Worm (Caenorhabditis elegans) whole organism, L3 larva: ENCODE measurements around the gene gcy-7.
A peak's percentile ranks its signal among the peaks of the same experiment; 100 is the strongest.

Experiments
- R02D3.7 ChIP-seq: fragments of 150-350 bp; optimal IDR thresholded peaks from 2 replicates; lab custom pipeline; 2014; ENCODE audit warnings: missing biosample characterization, missing genetic modification characterization
- ZK546.5 ChIP-seq: sonication (generic microtip); optimal IDR thresholded peaks from 2 replicates; lab custom pipeline; 2017; ENCODE audit warnings: missing biosample characterization, missing genetic modification characterization
- aly-2 ChIP-seq: fragments of 150-350 bp; optimal IDR thresholded peaks from 2 replicates; lab custom pipeline; 2014; ENCODE audit warnings: missing biosample characterization, missing genetic modification characterization
- ceh-16 ChIP-seq: sonication (generic microtip); optimal IDR thresholded peaks from 2 replicates; lab custom pipeline; 2017; ENCODE audit warnings: missing biosample characterization, missing genetic modification characterization
- ceh-28 ChIP-seq: fragments of 150-350 bp; optimal IDR thresholded peaks from 2 replicates; lab custom pipeline; 2014; ENCODE audit warnings: missing biosample characterization, missing genetic modification reagents, missing genetic modification characterization
- ceh-82 ChIP-seq: fragments of 150-350 bp; optimal IDR thresholded peaks from 2 replicates; lab custom pipeline; 2014; ENCODE audit warnings: missing biosample characterization, missing genetic modification characterization
- ceh-9 ChIP-seq: sonication (generic microtip); optimal IDR thresholded peaks from 2 replicates; lab custom pipeline; 2018; ENCODE audit warnings: missing biosample characterization, missing genetic modification characterization
- elt-2 ChIP-seq: sonication (generic microtip); optimal IDR thresholded peaks from 2 replicates; lab custom pipeline; 2016; ENCODE audit warnings: missing genetic modification reagents, mild to moderate bottlenecking, missing genetic modification characterization, missing compliant biosample characterization
- elt-3 ChIP-seq, 3 experiments: fragments of 150-350 bp in 1 of 3; sonication (generic microtip) in 2 of 3; optimal IDR thresholded peaks; 2 replicates in 2 of 3; 4 replicates in 1 of 3; lab custom pipeline; 2014 to 2017; ENCODE audit warnings: missing biosample characterization in 3 of 3, missing genetic modification characterization in 3 of 3
- eor-1 ChIP-seq, 2 experiments: fragments of 150-350 bp; optimal IDR thresholded peaks; 2 replicates each; lab custom pipeline; 2014 to 2018; ENCODE audit warnings: missing biosample characterization in 2 of 2, missing genetic modification characterization in 2 of 2
- fkh-10 ChIP-seq: sonication (generic microtip); optimal IDR thresholded peaks from 2 replicates; lab custom pipeline; 2017; ENCODE audit warnings: missing biosample characterization, missing genetic modification reagents, missing genetic modification characterization
- fkh-2 ChIP-seq: fragments of 150-350 bp; optimal IDR thresholded peaks from 2 replicates; lab custom pipeline; 2014; ENCODE audit warnings: missing biosample characterization, missing genetic modification reagents, missing genetic modification characterization
- fos-1 ChIP-seq: fragments of 150-350 bp; optimal IDR thresholded peaks from 2 replicates; lab custom pipeline; 2014; ENCODE audit warnings: missing biosample characterization, missing genetic modification characterization
- hmg-11 ChIP-seq: sonication (generic microtip); optimal IDR thresholded peaks from 2 replicates; lab custom pipeline; 2016; ENCODE audit warnings: missing genetic modification characterization, missing compliant biosample characterization
- lin-15B ChIP-seq: fragments of 150-350 bp; optimal IDR thresholded peaks from 2 replicates; lab custom pipeline; 2014; ENCODE audit warnings: missing biosample characterization, missing genetic modification characterization
- lin-39 ChIP-seq: fragments of 150-350 bp; optimal IDR thresholded peaks from 2 replicates; lab custom pipeline; 2018; ENCODE audit warnings: missing biosample characterization, missing genetic modification reagents, missing genetic modification characterization
- lsy-12 ChIP-seq: sonication (generic microtip); optimal IDR thresholded peaks from 2 replicates; lab custom pipeline; 2016; ENCODE audit warnings: mild to moderate bottlenecking, missing genetic modification characterization, missing compliant biosample characterization
- nhr-11 ChIP-seq: fragments of 150-350 bp; optimal IDR thresholded peaks from 2 replicates; lab custom pipeline; 2014; ENCODE audit warnings: missing biosample characterization, missing genetic modification characterization
- nhr-12 ChIP-seq: fragments of 150-350 bp; optimal IDR thresholded peaks from 2 replicates; lab custom pipeline; 2014; ENCODE audit warnings: missing biosample characterization, missing genetic modification characterization
- nhr-23 ChIP-seq: fragments of 150-350 bp; optimal IDR thresholded peaks from 2 replicates; lab custom pipeline; 2014; ENCODE audit warnings: missing biosample characterization, missing genetic modification reagents, missing genetic modification characterization
- nhr-237 ChIP-seq: fragments of 150-350 bp; optimal IDR thresholded peaks from 2 replicates; lab custom pipeline; 2014; ENCODE audit warnings: missing biosample characterization, missing genetic modification characterization
- nhr-25 ChIP-seq: sonication (generic microtip); optimal IDR thresholded peaks from 2 replicates; lab custom pipeline; 2017; ENCODE audit warnings: missing biosample characterization, missing genetic modification characterization
- nhr-28 ChIP-seq: fragments of 150-350 bp; optimal IDR thresholded peaks from 2 replicates; lab custom pipeline; 2014; ENCODE audit warnings: missing biosample characterization, missing genetic modification characterization
- nhr-67 ChIP-seq: fragments of 150-350 bp; optimal IDR thresholded peaks from 2 replicates; lab custom pipeline; 2014; ENCODE audit warnings: missing biosample characterization, missing genetic modification characterization
- pha-4 ChIP-seq: fragments of 150-350 bp; optimal IDR thresholded peaks from 2 replicates; lab custom pipeline; 2014; ENCODE audit warnings: missing biosample characterization, missing genetic modification reagents, missing genetic modification characterization
- pqm-1 ChIP-seq: fragments of 150-350 bp; optimal IDR thresholded peaks from 2 replicates; lab custom pipeline; 2017; ENCODE audit warnings: missing biosample characterization, missing genetic modification characterization, inconsistent platforms
- skn-1 ChIP-seq: fragments of 150-350 bp; optimal IDR thresholded peaks from 2 replicates; lab custom pipeline; 2014; ENCODE audit warnings: missing biosample characterization, missing genetic modification characterization
- snpc-4 ChIP-seq: fragments of 150-350 bp; optimal IDR thresholded peaks from 2 replicates; lab custom pipeline; 2014; ENCODE audit warnings: missing biosample characterization, missing genetic modification characterization
- ztf-11 ChIP-seq: fragments of 150-350 bp; optimal IDR thresholded peaks from 2 replicates; lab custom pipeline; 2014; ENCODE audit warnings: missing biosample characterization, missing genetic modification characterization

The gcy-7 gene

DNA sequence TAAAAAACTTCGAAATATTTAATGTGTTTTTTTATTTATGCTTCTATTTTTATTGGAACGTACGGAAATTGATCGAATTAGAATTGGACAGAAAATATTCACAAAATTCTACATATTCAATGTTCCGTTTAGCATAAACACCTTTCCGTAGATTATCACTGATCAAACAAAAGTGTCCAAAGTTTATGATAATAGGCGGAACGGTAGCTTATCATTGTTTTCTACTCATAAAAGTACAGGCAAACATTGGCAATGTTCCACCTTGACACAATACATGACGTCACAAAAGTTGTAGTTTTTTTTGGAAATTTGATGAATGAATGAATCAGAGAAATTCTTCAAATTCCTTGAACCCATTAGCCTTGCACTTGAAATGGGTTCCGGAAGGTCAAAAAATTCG lies 16.8 kb downstream of the gcy-7 start:
- TF ChIP-seq snpc-4 (no peak), aly-2 (tag; lab: Kevin White, UChicago) (no peak), pha-4 (tag; lab: Kevin White, UChicago) (no peak), hmg-11 (tag; lab: Kevin White, UChicago) (no peak), elt-2 (peak; percentile 76), fkh-10 (GFP tag; lab: Kevin White, UChicago) (no peak), nhr-67 (no peak), pqm-1 (peak; percentile 40)

DNA sequence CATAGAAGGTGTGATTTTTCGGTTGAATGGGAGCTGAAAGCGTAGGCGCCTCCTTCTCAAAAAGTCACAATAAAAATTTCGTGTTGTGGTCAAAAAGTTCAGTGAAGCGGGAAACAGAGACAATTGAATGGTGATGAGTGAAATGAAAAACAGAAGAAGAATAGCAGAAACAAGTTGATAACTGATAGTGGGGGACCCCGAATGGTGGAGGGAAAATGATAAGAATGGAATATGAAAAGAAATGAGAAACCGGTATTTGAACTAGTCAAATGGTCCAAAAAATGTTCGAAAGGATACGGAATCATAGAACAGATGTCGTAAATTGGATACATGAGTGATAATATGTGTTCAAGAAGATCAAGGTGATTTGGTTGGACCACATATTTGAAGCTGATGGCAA lies 17.2 kb downstream of the gcy-7 start:
- peak in 1 of 3 experiments; percentile 55 for TF ChIP-seq elt-3 (tag; optimal IDR thresholded peaks at IDR 0.05; lab: Kevin White, UChicago)
- peak; percentile 6 for TF ChIP-seq nhr-25 (tag; lab: Kevin White, UChicago)
- no peak for TF ChIP-seq nhr-28 (tag; lab: Kevin White, UChicago)
- TF ChIP-seq, all 47 proteins: peak for 2

DNA sequence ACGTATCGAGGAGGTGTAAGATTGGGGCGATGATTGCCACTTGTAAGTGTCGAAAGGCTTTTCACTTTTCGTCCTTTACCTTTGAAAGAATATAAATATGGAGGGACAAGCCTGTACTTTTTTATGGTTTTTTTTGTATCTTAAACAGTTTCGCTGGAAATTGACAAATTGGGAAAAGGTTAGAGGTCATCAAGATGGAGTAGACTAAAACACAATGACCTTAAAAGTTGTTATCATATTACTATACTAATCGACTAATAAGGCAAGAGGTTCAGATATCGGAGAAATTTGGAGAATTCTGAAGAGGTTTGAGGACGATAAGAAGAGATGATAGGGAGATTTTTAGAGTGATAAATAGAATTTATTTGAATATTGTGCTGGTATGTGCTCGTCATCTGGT lies 19.0 kb downstream of the gcy-7 start:
- no peak for TF ChIP-seq fkh-2 (tag; lab: Kevin White, UChicago)
- peak; percentile 67 for TF ChIP-seq nhr-25 (tag; lab: Kevin White, UChicago)

DNA sequence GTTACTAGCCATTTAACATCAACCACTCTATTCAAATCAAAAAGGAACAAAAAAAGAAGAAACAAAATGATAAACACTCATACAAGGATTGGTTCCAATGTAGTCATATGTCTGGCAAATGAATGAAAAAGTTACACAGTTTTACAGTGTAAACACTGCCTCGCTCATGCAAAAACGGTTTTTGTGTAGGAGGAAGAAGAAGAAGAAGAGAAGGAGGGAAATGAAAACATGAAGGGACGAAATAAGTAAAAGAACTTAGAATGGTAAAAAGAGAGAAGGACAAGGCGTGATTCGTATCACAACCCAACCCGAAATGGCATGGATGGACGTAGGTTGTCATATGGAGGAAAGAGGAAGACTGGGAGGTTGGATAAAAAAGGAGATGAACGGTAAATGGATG lies 19.8 kb downstream of the gcy-7 start:
- TF ChIP-seq pqm-1, result peak; percentile 41
- peak; percentile 64 for TF ChIP-seq pha-4 (tag; lab: Kevin White, UChicago)
- TF ChIP-seq nhr-28 (tag; lab: Kevin White, UChicago), result no peak
- TF ChIP-seq nhr-25 (tag; lab: Kevin White, UChicago), result peak; percentile 38

DNA sequence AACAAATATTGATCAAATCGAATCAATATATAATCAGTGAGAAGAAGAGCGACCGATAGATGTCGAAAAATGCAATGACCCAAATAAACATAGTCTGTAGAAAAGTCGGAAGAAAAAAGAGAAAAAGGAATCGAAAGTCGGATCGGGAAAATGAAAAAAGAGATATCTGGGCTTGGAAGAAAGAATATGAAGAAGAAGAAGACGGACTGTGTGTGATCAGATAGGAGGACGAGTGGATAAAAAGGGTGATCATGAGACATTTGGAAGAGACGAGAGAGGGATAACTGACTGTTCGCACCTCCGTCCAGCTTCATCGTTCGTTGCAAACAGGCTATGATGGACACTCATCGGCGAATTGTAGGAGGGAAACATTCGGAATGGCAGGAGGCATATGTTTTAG lies 22.4 kb downstream of the gcy-7 start:
- TF ChIP-seq nhr-25 (tag; lab: Kevin White, UChicago), result peak; percentile 41
- TF ChIP-seq fos-1 (tag; lab: Kevin White, UChicago), result no peak
- TF ChIP-seq ceh-28, result peak; percentile 46
- TF ChIP-seq ceh-82 (tag; lab: Kevin White, UChicago), result no peak
- TF ChIP-seq nhr-23 (tag; lab: Kevin White, UChicago), result peak; percentile 78
- TF ChIP-seq, all 47 proteins: peak for 3

DNA sequence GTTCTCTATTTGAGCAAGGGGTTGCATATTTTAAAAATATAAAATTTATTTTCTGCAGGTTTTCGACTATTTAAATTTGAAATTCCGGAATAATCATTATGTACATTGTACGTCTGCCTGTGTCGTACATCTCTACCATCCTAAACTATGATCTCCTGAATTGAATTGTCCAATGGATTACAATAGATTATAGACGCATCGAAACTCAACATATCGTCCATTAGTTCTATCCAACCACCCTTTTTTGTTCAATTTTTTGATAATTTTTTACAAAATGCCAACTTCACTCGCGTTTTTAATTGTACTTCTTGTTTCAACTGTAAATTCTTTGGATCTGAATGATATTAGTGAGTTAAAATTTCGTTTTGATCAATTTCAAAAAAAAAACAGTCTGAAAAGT lies 23.2 kb downstream of the gcy-7 start, which contains the start of gene F52E1.2:
TSS of gene F52E1.2 (plus strand) at position 190 of the 400 bp plus-strand sequence.
- TF ChIP-seq nhr-12, result no peak
- no peak for TF ChIP-seq pha-4 (tag; lab: Kevin White, UChicago)
- TF ChIP-seq nhr-237 (tag; lab: Kevin White, UChicago), result no peak
- TF ChIP-seq ZK546.5 (tag; lab: Kevin White, UChicago), result no peak
- TF ChIP-seq nhr-11 (tag; lab: Kevin White, UChicago), result no peak
- no peak for TF ChIP-seq ceh-9
- no peak for TF ChIP-seq ceh-16 (tag; lab: Kevin White, UChicago)
- no peak for TF ChIP-seq lsy-12 (tag; lab: Kevin White, UChicago)
- TF ChIP-seq lin-15B (tag; lab: Kevin White, UChicago), result no peak
- TF ChIP-seq lin-39 (tag; lab: Kevin White, UChicago), result no peak
- TF ChIP-seq nhr-28 (tag; lab: Kevin White, UChicago), result no peak
- no peak for TF ChIP-seq R02D3.7
- no peak for TF ChIP-seq skn-1 (tag; lab: Kevin White, UChicago)
- no peak for TF ChIP-seq ztf-11
- no peak for TF ChIP-seq fos-1 (tag; lab: Kevin White, UChicago)
- no peak for TF ChIP-seq ceh-28
- no peak for TF ChIP-seq elt-3 (tag; optimal IDR thresholded peaks at IDR 0.05; lab: Kevin White, UChicago)
- no peak for TF ChIP-seq snpc-4
- TF ChIP-seq fkh-2 (tag; lab: Kevin White, UChicago), result no peak

DNA sequence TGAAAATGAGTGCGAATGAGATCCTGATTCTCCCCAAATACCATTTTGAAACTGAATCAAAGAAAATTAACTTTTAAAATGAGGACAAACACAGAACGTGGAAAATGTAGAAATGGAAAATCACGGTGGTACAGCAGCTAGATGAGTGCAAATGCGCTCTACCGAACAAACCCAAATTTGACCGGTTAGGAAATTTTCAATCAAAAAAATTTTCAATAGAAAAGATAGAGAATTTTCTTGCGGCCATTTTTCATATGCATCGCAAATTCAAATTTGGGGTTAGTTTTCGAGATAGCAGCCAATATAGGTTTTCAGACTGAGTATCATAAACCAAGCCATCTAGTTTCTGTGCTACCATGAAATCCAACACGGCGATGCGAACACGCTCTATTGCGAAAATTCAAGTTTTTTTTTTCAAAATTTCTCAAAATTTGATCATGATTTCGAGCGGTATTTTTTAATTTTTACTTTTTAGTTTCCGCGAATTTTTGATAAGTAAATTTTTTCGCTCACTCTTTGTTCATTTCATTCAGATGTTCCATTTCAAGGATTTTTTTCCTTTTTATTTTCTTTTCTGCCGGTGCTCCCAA lies 26.4 kb downstream of the gcy-7 start, which contains the start of gene vha-18:
TSS of gene vha-18 (minus strand) at position 51 of the 590 bp plus-strand sequence.
- no peak for TF ChIP-seq nhr-11 (tag; lab: Kevin White, UChicago)
- no peak for TF ChIP-seq snpc-4
- no peak for TF ChIP-seq fkh-2 (tag; lab: Kevin White, UChicago)
- no peak for TF ChIP-seq aly-2 (tag; lab: Kevin White, UChicago)
- TF ChIP-seq nhr-67, result no peak
- TF ChIP-seq ztf-11, result no peak
- TF ChIP-seq eor-1 (tag; optimal IDR thresholded peaks at IDR 0.05; lab: Kevin White, UChicago), result no peak
- TF ChIP-seq nhr-12, result no peak
- TF ChIP-seq pha-4 (tag; lab: Kevin White, UChicago), result no peak
- TF ChIP-seq hmg-11 (tag; lab: Kevin White, UChicago), result no peak
- no peak for TF ChIP-seq nhr-237 (tag; lab: Kevin White, UChicago)
- TF ChIP-seq ceh-16 (tag; lab: Kevin White, UChicago), result no peak
- TF ChIP-seq skn-1 (tag; lab: Kevin White, UChicago), result no peak
